Worm (Caenorhabditis elegans) whole organism, L3 larva: ENCODE measurements around the gene zfp-1.

Experiments used
- R02D3.7 ChIP-seq: fragments of 150-350 bp; optimal IDR thresholded peaks from 2 replicates; lab custom pipeline; 2014; ENCODE audit warnings: missing biosample characterization, missing genetic modification characterization
- ceh-9 ChIP-seq: sonication (generic microtip); optimal IDR thresholded peaks from 2 replicates; lab custom pipeline; 2018; ENCODE audit warnings: missing biosample characterization, missing genetic modification characterization
- fkh-2 ChIP-seq: fragments of 150-350 bp; optimal IDR thresholded peaks from 2 replicates; lab custom pipeline; 2014; ENCODE audit warnings: missing biosample characterization, missing genetic modification reagents, missing genetic modification characterization
- nhr-12 ChIP-seq: fragments of 150-350 bp; optimal IDR thresholded peaks from 2 replicates; lab custom pipeline; 2014; ENCODE audit warnings: missing biosample characterization, missing genetic modification characterization
- nhr-23 ChIP-seq: fragments of 150-350 bp; optimal IDR thresholded peaks from 2 replicates; lab custom pipeline; 2014; ENCODE audit warnings: missing biosample characterization, missing genetic modification reagents, missing genetic modification characterization
- nhr-237 ChIP-seq: fragments of 150-350 bp; optimal IDR thresholded peaks from 2 replicates; lab custom pipeline; 2014; ENCODE audit warnings: missing biosample characterization, missing genetic modification characterization
- nhr-76 ChIP-seq: fragments of 150-350 bp; sonication (generic microtip); optimal IDR thresholded peaks from 5 replicates; lab custom pipeline; 2014; ENCODE audit warnings: missing biosample characterization, missing genetic modification characterization
- nhr-77 ChIP-seq: fragments of 150-350 bp; optimal IDR thresholded peaks from 2 replicates; lab custom pipeline; 2014; ENCODE audit warnings: missing biosample characterization, missing genetic modification characterization
- pqm-1 ChIP-seq: fragments of 150-350 bp; optimal IDR thresholded peaks from 2 replicates; lab custom pipeline; 2017; ENCODE audit warnings: missing biosample characterization, missing genetic modification characterization, inconsistent platforms
- sea-2 ChIP-seq: fragments of 150-350 bp; sonication (generic microtip); optimal IDR thresholded peaks from 4 replicates; lab custom pipeline; 2014; ENCODE audit warnings: missing biosample characterization, missing genetic modification reagents, missing genetic modification characterization
- unc-62 ChIP-seq: fragments of 150-350 bp; sonication (generic microtip); optimal IDR thresholded peaks from 4 replicates; lab custom pipeline; 2014; ENCODE audit warnings: missing biosample characterization, missing genetic modification reagents, missing genetic modification characterization

- TF ChIP-seq nhr-12 (tag; lab: Kevin White, UChicago) (no peak), R02D3.7 (no peak), ceh-9 (tag; lab: Kevin White, UChicago) (no peak), nhr-77 (tag; lab: Kevin White, UChicago) (no peak), nhr-23 (tag; lab: Kevin White, UChicago) (no peak), nhr-76 (no peak), fkh-2 (tag; lab: Kevin White, UChicago) (no peak), nhr-237 (tag; lab: Kevin White, UChicago) (no peak), unc-62 (GFP tag; lab: Kevin White, UChicago) (no peak), pqm-1 (no peak), sea-2 (GFP tag; lab: Kevin White, UChicago) (no peak)
Measured at ce11 chrIII:8838075-8838474, 46.7 kb downstream of the zfp-1 start, which contains the start of gene F44E2.4.
